Fruit fly (Drosophila melanogaster) whole organism, adult: ENCODE measurements around the gene CG14506.

Experiments used
- Clk ChIP-seq: fragments of 200-800 bp; sonication (Bioruptor generic); optimal IDR thresholded peaks from 2 replicates; lab custom pipeline; 2017; ENCODE audit warnings: missing biosample characterization, missing genetic modification characterization
- Mnt ChIP-seq: fragments of 200-800 bp; sonication (Bioruptor generic); optimal IDR thresholded peaks from 2 replicates; lab custom pipeline; 2016; ENCODE audit warnings: missing biosample characterization, mild to moderate bottlenecking, missing genetic modification characterization
- bab1 ChIP-seq: fragments of 200-800 bp; sonication (Bioruptor generic); optimal IDR thresholded peaks from 3 replicates; lab custom pipeline; 2019; ENCODE audit warnings: missing biosample characterization, mild to moderate bottlenecking, missing genetic modification characterization, moderate library complexity
- ovo ChIP-seq: fragments of 200-800 bp; sonication (Bioruptor generic); optimal IDR thresholded peaks from 2 replicates; lab custom pipeline; 2016; ENCODE audit warnings: missing biosample characterization, missing genetic modification characterization

DNA sequence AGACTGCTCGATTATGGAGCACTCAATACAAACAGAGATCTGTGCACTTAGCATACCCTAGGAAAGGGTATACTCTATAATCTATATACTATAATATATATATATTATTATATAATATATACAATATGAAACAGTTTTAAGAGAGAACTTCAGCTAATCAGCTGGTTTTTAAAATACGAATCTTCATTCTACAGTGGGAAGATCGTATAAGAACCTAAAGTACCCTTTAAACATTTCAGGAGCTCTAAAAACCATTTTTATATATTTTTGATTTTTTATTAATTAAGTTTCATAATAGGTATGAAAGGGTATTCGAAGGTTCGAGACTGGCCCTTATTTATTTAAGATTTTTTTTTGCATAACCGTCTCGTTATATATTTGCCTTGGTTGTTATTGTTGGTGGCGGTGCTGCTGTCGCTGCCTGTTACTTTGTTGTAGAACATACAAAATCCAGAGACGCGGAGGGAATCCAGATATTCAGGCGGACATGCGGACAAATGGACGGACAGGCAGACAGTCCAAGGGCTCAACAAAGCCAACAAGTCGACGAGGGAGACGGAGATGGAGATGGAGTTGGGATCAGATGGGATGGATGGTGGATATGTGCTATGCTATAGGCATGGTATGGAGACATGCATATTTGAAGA, 17.3 kb downstream of the CG14506 start:
- TF ChIP-seq Clk (GFP tag; lab: Kevin White, UChicago): no peak
- TF ChIP-seq ovo (GFP tag; lab: Kevin White, UChicago): no peak
- TF ChIP-seq bab1 (GFP tag; lab: Kevin White, UChicago): no peak
- no peak for TF ChIP-seq Mnt (GFP tag; lab: Kevin White, UChicago)
